Worm (Caenorhabditis elegans) whole organism, mixed stage, embryonic: ENCODE measurements around the gene ZC373.5.

ENCODE experiments used
- elt-1 ChIP-seq: sonication (generic microtip); optimal IDR thresholded peaks from 2 replicates; lab custom pipeline; 2017; ENCODE audit warnings: missing genetic modification characterization, mild to moderate bottlenecking, missing compliant biosample characterization, antibody characterized with exemption, moderate library complexity, borderline replicate concordance; ENCODE audit not compliant: insufficient read depth
- nhr-237 ChIP-seq: fragments of 150-350 bp; optimal IDR thresholded peaks from 2 replicates; lab custom pipeline; 2014; ENCODE audit warnings: missing biosample characterization, missing genetic modification characterization

DNA sequence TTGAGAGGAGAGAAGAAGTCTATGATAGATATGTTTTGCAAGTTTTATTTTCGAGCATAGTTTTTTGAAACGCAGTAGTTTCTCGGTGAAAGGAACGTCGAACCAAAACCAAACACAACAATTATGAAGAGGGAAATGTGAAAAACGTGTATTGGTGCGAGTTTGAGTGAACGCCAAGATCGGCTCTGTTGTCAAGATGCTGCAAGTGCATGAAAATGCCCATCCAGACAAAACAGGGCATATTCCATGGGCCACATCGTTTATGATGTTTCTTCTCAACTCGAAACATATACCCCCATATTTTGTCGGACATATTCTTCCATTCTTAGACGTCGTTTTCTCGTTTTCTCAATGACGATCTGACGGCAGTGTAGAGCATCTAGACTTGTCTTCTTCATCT lies 48.8 kb upstream of the ZC373.5 start:
- TF ChIP-seq elt-1 (tag; lab: Kevin White, UChicago) (no peak), nhr-237 (tag; lab: Kevin White, UChicago) (no peak)
